Fruit fly (Drosophila melanogaster): Measurements from ENCODE around the gene CG9541.

DNA sequence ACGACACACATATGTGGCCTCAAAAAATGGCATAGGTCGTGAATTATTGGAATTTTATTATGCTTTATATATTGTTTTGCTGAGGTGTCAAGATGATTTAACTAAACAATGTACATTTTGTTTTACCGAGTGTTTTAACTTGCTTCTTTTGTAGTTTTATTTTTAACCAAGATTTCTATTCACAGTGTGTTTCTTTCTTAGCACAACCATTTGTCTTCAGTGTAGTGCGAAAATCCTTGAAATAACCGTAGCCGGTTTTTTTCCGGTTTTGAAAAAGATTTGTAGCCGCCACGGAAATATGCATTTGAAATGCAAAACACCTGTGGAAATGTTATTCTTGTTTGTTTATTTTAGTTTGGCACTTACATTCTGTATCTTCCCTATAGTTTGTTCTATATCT, 18.1 kb downstream of the CG9541 start:
- TF ChIP-seq Antp (GFP tag; optimal IDR thresholded peaks at IDR 0.05) = no peak
- TF ChIP-seq CG10209 (GFP tag; optimal IDR thresholded peaks at IDR 0.05) = no peak
- TF ChIP-seq CG12071 (GFP tag; optimal IDR thresholded peaks at IDR 0.05) = no peak
- TF ChIP-seq CG14965 (GFP tag; optimal IDR thresholded peaks at IDR 0.05; ENCODE audit: borderline replicate concordance) = no peak
- no peak for TF ChIP-seq CG9215 (GFP tag; IDR thresholded peaks at IDR 0.05)

All from whole organism, embryonic.